Fruit fly (Drosophila melanogaster) whole organism, prepupa: ENCODE results near the gene Edc3.

ENCODE experiments used
- Blimp-1 ChIP-seq: fragments of 200-800 bp; sonication (Bioruptor generic); optimal IDR thresholded peaks from 3 replicates; lab custom pipeline; 2017; ENCODE audit warnings: missing biosample characterization, missing genetic modification characterization, mild to moderate bottlenecking, moderate library complexity, missing genetic modification reagents
- CG10631 ChIP-seq: fragments of 200-800 bp; sonication (Bioruptor generic); optimal IDR thresholded peaks from 2 replicates; lab custom pipeline; 2016; ENCODE audit warnings: missing biosample characterization, missing genetic modification characterization
- CG11762 ChIP-seq: fragments of 200-800 bp; sonication (Bioruptor generic); optimal IDR thresholded peaks from 3 replicates; lab custom pipeline; 2016; ENCODE audit warnings: missing biosample characterization, missing genetic modification characterization; ENCODE audit not compliant: insufficient read depth
- CG11902 ChIP-seq: fragments of 200-800 bp; sonication (Bioruptor generic); optimal IDR thresholded peaks from 3 replicates; lab custom pipeline; 2016; ENCODE audit warnings: missing biosample characterization, missing genetic modification characterization
- CG15336 ChIP-seq: fragments of 200-800 bp; sonication (Bioruptor generic); IDR thresholded peaks from 2 replicates; pipeline ENCODE4 v1.3.6; 2022; ENCODE audit warnings: missing biosample characterization, missing genetic modification characterization
- CG1621 ChIP-seq: fragments of 200-800 bp; sonication (Bioruptor generic); optimal IDR thresholded peaks from 3 replicates; lab custom pipeline; 2018; ENCODE audit warnings: missing biosample characterization, mild to moderate bottlenecking, missing genetic modification characterization
- CG16779 ChIP-seq: fragments of 200-800 bp; sonication (Bioruptor generic); optimal IDR thresholded peaks from 3 replicates; lab custom pipeline; 2017; ENCODE audit warnings: missing biosample characterization, mild to moderate bottlenecking, missing genetic modification characterization
- CG3032 ChIP-seq: fragments of 200-800 bp; optimal IDR thresholded peaks from 2 replicates; lab custom pipeline; 2019; ENCODE audit warnings: missing biosample characterization, mild to moderate bottlenecking, missing genetic modification characterization, moderate library complexity
- CG31627 ChIP-seq: fragments of 200-800 bp; sonication (Bioruptor generic); optimal IDR thresholded peaks from 3 replicates; lab custom pipeline; 2016; ENCODE audit warnings: missing biosample characterization, missing genetic modification characterization
- CG34406 ChIP-seq: fragments of 200-800 bp; sonication (Bioruptor generic); optimal IDR thresholded peaks from 3 replicates; lab custom pipeline; 2016; ENCODE audit warnings: missing biosample characterization, missing genetic modification characterization
- CG4318 ChIP-seq: fragments of 200-800 bp; sonication (Bioruptor generic); optimal IDR thresholded peaks from 3 replicates; lab custom pipeline; 2017; ENCODE audit warnings: missing biosample characterization, mild to moderate bottlenecking, missing genetic modification characterization
- CG6163 ChIP-seq: fragments of 200-800 bp; sonication (Bioruptor generic); IDR thresholded peaks from 3 replicates; pipeline ENCODE4 v1.3.6; 2022; ENCODE audit warnings: missing biosample characterization, missing genetic modification characterization
- CG6854 ChIP-seq: fragments of 200-800 bp; sonication (Bioruptor generic); optimal IDR thresholded peaks from 2 replicates; lab custom pipeline; 2017; ENCODE audit warnings: missing biosample characterization, mild to moderate bottlenecking, missing genetic modification characterization
- CG8119 ChIP-seq: fragments of 200-800 bp; sonication (Bioruptor generic); IDR thresholded peaks from 3 replicates; pipeline ENCODE4 v1.3.6; 2022; ENCODE audit warnings: missing biosample characterization, missing genetic modification characterization
- CG8319 ChIP-seq: fragments of 200-800 bp; sonication (Bioruptor generic); optimal IDR thresholded peaks from 3 replicates; lab custom pipeline; 2016; ENCODE audit warnings: missing biosample characterization, missing genetic modification characterization
- CG8632 ChIP-seq: fragments of 200-800 bp; sonication (Bioruptor generic); optimal IDR thresholded peaks from 3 replicates; lab custom pipeline; 2016; ENCODE audit warnings: missing biosample characterization, missing genetic modification characterization
- CG9139 ChIP-seq: fragments of 200-800 bp; sonication (Bioruptor generic); optimal IDR thresholded peaks from 3 replicates; lab custom pipeline; 2017; ENCODE audit warnings: missing biosample characterization, mild to moderate bottlenecking, missing genetic modification characterization
- Eip75B ChIP-seq: fragments of 200-800 bp; sonication (Bioruptor generic); optimal IDR thresholded peaks from 3 replicates; lab custom pipeline; 2016; ENCODE audit warnings: missing biosample characterization, missing genetic modification characterization
- Eip78C ChIP-seq: fragments of 200-800 bp; sonication (Bioruptor generic); peaks from one replicate; lab custom pipeline; 2016; ENCODE audit warnings: missing biosample characterization, missing genetic modification characterization
- Eip93F ChIP-seq: fragments of 200-800 bp; sonication (Bioruptor generic); optimal IDR thresholded peaks from 2 replicates; lab custom pipeline; 2016; ENCODE audit warnings: missing biosample characterization, mild to moderate bottlenecking, missing genetic modification characterization
- Ets21C ChIP-seq: fragments of 200-800 bp; sonication (Bioruptor generic); optimal IDR thresholded peaks from 3 replicates; lab custom pipeline; 2016; ENCODE audit warnings: missing biosample characterization, missing genetic modification characterization
- Gug ChIP-seq: fragments of 200-800 bp; sonication (Bioruptor generic); IDR thresholded peaks from 2 replicates; pipeline ENCODE4 v1.3.6; 2022; ENCODE audit warnings: missing biosample characterization, missing genetic modification characterization
- Hr38 ChIP-seq: sonication (Bioruptor generic); optimal IDR thresholded peaks from 2 replicates; lab custom pipeline; 2016; ENCODE audit warnings: missing biosample characterization, missing genetic modification characterization
- Hr39 ChIP-seq: fragments of 200-800 bp; sonication (Bioruptor generic); optimal IDR thresholded peaks from 2 replicates; lab custom pipeline; 2016; ENCODE audit warnings: missing biosample characterization, missing genetic modification characterization
- Lpt ChIP-seq: fragments of 200-800 bp; sonication (Bioruptor generic); optimal IDR thresholded peaks from 3 replicates; lab custom pipeline; 2016; ENCODE audit warnings: missing biosample characterization, missing genetic modification characterization
- Met ChIP-seq: fragments of 200-800 bp; sonication (Bioruptor generic); optimal IDR thresholded peaks from 3 replicates; lab custom pipeline; 2016; ENCODE audit warnings: missing biosample characterization, missing genetic modification characterization
- Smox ChIP-seq: fragments of 200-800 bp; sonication (Bioruptor generic); optimal IDR thresholded peaks from 3 replicates; lab custom pipeline; 2016; ENCODE audit warnings: missing biosample characterization, missing genetic modification characterization
- Sox14 ChIP-seq: fragments of 200-800 bp; sonication (Bioruptor generic); optimal IDR thresholded peaks from 3 replicates; lab custom pipeline; 2016; ENCODE audit warnings: missing biosample characterization, missing genetic modification characterization
- Sox15 ChIP-seq: fragments of 200-800 bp; sonication (Bioruptor generic); optimal IDR thresholded peaks from 3 replicates; lab custom pipeline; 2016; ENCODE audit warnings: missing biosample characterization, missing genetic modification characterization
- achi ChIP-seq: fragments of 200-800 bp; sonication (Bioruptor generic); optimal IDR thresholded peaks from 3 replicates; lab custom pipeline; 2016; ENCODE audit warnings: missing biosample characterization, missing genetic modification characterization
- acj6 ChIP-seq: fragments of 200-800 bp; sonication (Bioruptor generic); optimal IDR thresholded peaks from 3 replicates; lab custom pipeline; 2016; ENCODE audit warnings: missing biosample characterization, missing genetic modification characterization
- cyc ChIP-seq: fragments of 200-800 bp; sonication (Bioruptor generic); optimal IDR thresholded peaks from 3 replicates; lab custom pipeline; 2016; ENCODE audit warnings: missing biosample characterization, missing genetic modification characterization
- dac ChIP-seq: fragments of 200-800 bp; sonication (Bioruptor generic); optimal IDR thresholded peaks from 2 replicates; lab custom pipeline; 2017; ENCODE audit warnings: missing biosample characterization, mild to moderate bottlenecking, missing genetic modification characterization
- dsx ChIP-seq: fragments of 200-800 bp; optimal IDR thresholded peaks from 3 replicates; lab custom pipeline; 2019; ENCODE audit warnings: missing biosample characterization, mild to moderate bottlenecking, missing genetic modification characterization, moderate library complexity; ENCODE audit not compliant: poor library complexity, severe bottlenecking
- esn ChIP-seq: fragments of 200-800 bp; sonication (Bioruptor generic); optimal IDR thresholded peaks from 2 replicates; lab custom pipeline; 2016; ENCODE audit warnings: missing biosample characterization, mild to moderate bottlenecking, missing genetic modification characterization, moderate library complexity
- fd59A ChIP-seq: fragments of 200-800 bp; sonication (Bioruptor generic); optimal IDR thresholded peaks from 2 replicates; lab custom pipeline; 2017; ENCODE audit warnings: missing biosample characterization, mild to moderate bottlenecking, missing genetic modification characterization, missing genetic modification reagents
- fd85E ChIP-seq: fragments of 200-800 bp; sonication (Bioruptor generic); optimal IDR thresholded peaks from 3 replicates; lab custom pipeline; 2016; ENCODE audit warnings: missing biosample characterization, missing genetic modification characterization
- fkh ChIP-seq: fragments of 200-800 bp; sonication (Bioruptor generic); optimal IDR thresholded peaks from 3 replicates; lab custom pipeline; 2017; ENCODE audit warnings: missing biosample characterization, mild to moderate bottlenecking, missing genetic modification characterization, moderate library complexity
- lz ChIP-seq: fragments of 200-800 bp; sonication (Bioruptor generic); optimal IDR thresholded peaks from 3 replicates; lab custom pipeline; 2016; ENCODE audit warnings: missing biosample characterization, missing genetic modification characterization
- net ChIP-seq: fragments of 200-800 bp; sonication (Bioruptor generic); optimal IDR thresholded peaks from 3 replicates; lab custom pipeline; 2016; ENCODE audit warnings: missing biosample characterization, missing genetic modification characterization
- pdm3 ChIP-seq: fragments of 200-800 bp; sonication (Bioruptor generic); optimal IDR thresholded peaks from 3 replicates; lab custom pipeline; 2016; ENCODE audit warnings: missing biosample characterization, missing genetic modification characterization
- salr ChIP-seq, 2 experiments: fragments of 200-800 bp; sonication (Bioruptor generic); optimal IDR thresholded peaks; 3 replicates each; lab custom pipeline; 2016 to 2018; ENCODE audit warnings: missing biosample characterization in 2 of 2, missing genetic modification characterization in 2 of 2, mild to moderate bottlenecking in 1 of 2
- spab ChIP-seq: fragments of 200-800 bp; sonication (Bioruptor generic); optimal IDR thresholded peaks from 2 replicates; lab custom pipeline; 2017; ENCODE audit warnings: missing biosample characterization, mild to moderate bottlenecking, missing genetic modification characterization, missing genetic modification reagents
- svp ChIP-seq: fragments of 200-800 bp; sonication (Bioruptor generic); peaks from one replicate; lab custom pipeline; 2016; ENCODE audit warnings: missing biosample characterization, missing genetic modification characterization
- topi ChIP-seq: fragments of 200-800 bp; sonication (Bioruptor generic); optimal IDR thresholded peaks from 3 replicates; lab custom pipeline; 2016; ENCODE audit warnings: missing biosample characterization, missing genetic modification characterization

Gene Edc3

dm6 chr3L:17513893-17514616 is 15.6 kb downstream of the Edc3 start, which contains the start of the genes U4-U6-60K and CG7564 (continued):
- peak; percentile 75 for TF ChIP-seq topi (GFP tag; lab: Kevin White, UChicago)
- no peak for TF ChIP-seq CG16779 (tag; lab: Kevin White, UChicago)
- TF ChIP-seq svp (GFP tag; lab: Kevin White, UChicago): peak; percentile 56
- peak; percentile 69 for TF ChIP-seq Hr39 (GFP tag; lab: Kevin White, UChicago)
- peak; percentile 10 for TF ChIP-seq Ets21C (GFP tag; lab: Kevin White, UChicago)
- TF ChIP-seq salr (GFP tag; optimal IDR thresholded peaks at IDR 0.05; lab: Kevin White, UChicago): no peak
- peak; percentile 59 for TF ChIP-seq achi
- no peak for TF ChIP-seq Hr38 (GFP tag; lab: Kevin White, UChicago)
- TF ChIP-seq CG15336 (GFP tag; lab: Robert Waterston, UW): no peak
- TF ChIP-seq CG8119 (GFP tag; lab: Robert Waterston, UW): no peak

dm6 chr3L:17513492-17513891 is 16.2 kb downstream of the Edc3 start:
- TF ChIP-seq CG1621 (tag; lab: Kevin White, UChicago) (no peak), CG10631 (GFP tag; lab: Kevin White, UChicago) (no peak), Blimp-1 (GFP tag; lab: Kevin White, UChicago) (no peak), Hr39 (GFP tag; lab: Kevin White, UChicago) (no peak), salr (GFP tag; optimal IDR thresholded peaks at IDR 0.05; lab: Kevin White, UChicago) (no peak), pdm3 (GFP tag; lab: Kevin White, UChicago) (no peak), CG9139 (no peak), CG6854 (GFP tag; lab: Kevin White, UChicago) (peak; percentile 23), svp (GFP tag; lab: Kevin White, UChicago) (no peak)

- peak; percentile 50 for TF ChIP-seq svp (GFP tag; lab: Kevin White, UChicago)
- peak; percentile 11 for TF ChIP-seq CG31627
- TF ChIP-seq Eip75B (GFP tag; lab: Kevin White, UChicago): no peak
- TF ChIP-seq dac (GFP tag; lab: Kevin White, UChicago): no peak
- no peak for TF ChIP-seq CG10631 (GFP tag; lab: Kevin White, UChicago)
- no peak for TF ChIP-seq fd59A (GFP tag; lab: Kevin White, UChicago)
- TF ChIP-seq Eip93F (GFP tag; lab: Kevin White, UChicago): no peak
- TF ChIP-seq Met (GFP tag; lab: Kevin White, UChicago): no peak
- peak; percentile 2 for TF ChIP-seq Sox14 (GFP tag; lab: Kevin White, UChicago)
- TF ChIP-seq Hr38 (GFP tag; lab: Kevin White, UChicago): no peak
- no peak for TF ChIP-seq CG8319
- no peak for TF ChIP-seq CG8632 (GFP tag; lab: Kevin White, UChicago)
- no peak for TF ChIP-seq CG34406
- no peak for TF ChIP-seq Sox15 (GFP tag; lab: Kevin White, UChicago)
- 0 out of 3 replicates have a peak, but pooled peaks have one; percentile 23 for TF ChIP-seq CG8119 (GFP tag; lab: Robert Waterston, UW)
- TF ChIP-seq salr (GFP tag; optimal IDR thresholded peaks at IDR 0.05; lab: Kevin White, UChicago): no peak
- TF ChIP-seq topi (GFP tag; lab: Kevin White, UChicago): peak; percentile 4
- no peak for TF ChIP-seq achi
- no peak for TF ChIP-seq CG9139
- no peak for TF ChIP-seq fkh (GFP tag; lab: Kevin White, UChicago)
- peak; percentile 3 for TF ChIP-seq acj6 (GFP tag; lab: Kevin White, UChicago)
- TF ChIP-seq CG4318: no peak
- no peak for TF ChIP-seq fd85E (GFP tag; lab: Kevin White, UChicago)
- no peak for TF ChIP-seq CG16779 (tag; lab: Kevin White, UChicago)
- TF ChIP-seq CG6163 (GFP tag; lab: Robert Waterston, UW): 0 out of 3 replicates have a peak, but pooled peaks have one; percentile 13
- TF ChIP-seq lz (GFP tag; lab: Kevin White, UChicago): peak; percentile 16
- TF ChIP-seq Blimp-1 (GFP tag; lab: Kevin White, UChicago): no peak
- TF ChIP-seq esn (GFP tag; lab: Kevin White, UChicago): no peak
- TF ChIP-seq Ets21C (GFP tag; lab: Kevin White, UChicago): no peak
- TF ChIP-seq CG11902 (GFP tag; lab: Kevin White, UChicago): no peak
- no peak for TF ChIP-seq dsx (GFP tag; lab: Kevin White, UChicago)
- peak; percentile 22 for TF ChIP-seq Smox
- peak; percentile 3 for TF ChIP-seq CG11762 (GFP tag; lab: Kevin White, UChicago)
- no peak for TF ChIP-seq cyc (GFP tag; lab: Kevin White, UChicago)
- TF ChIP-seq Gug: 0 out of 2 replicates have a peak, but pooled peaks have one; percentile 15
- no peak for TF ChIP-seq Lpt (GFP tag; lab: Kevin White, UChicago)
- TF ChIP-seq net (GFP tag; lab: Kevin White, UChicago): no peak
- TF ChIP-seq CG3032 (tag; lab: Kevin White, UChicago): no peak
- no peak for TF ChIP-seq spab (GFP tag; lab: Kevin White, UChicago)
- TF ChIP-seq Eip78C (GFP tag; lab: Kevin White, UChicago): peak; percentile 68
Measured at dm6 chr3L:17506830-17507229, 22.8 kb downstream of the Edc3 start.
